Fruit fly (Drosophila melanogaster): ENCODE data around the gene rtp.

DNA sequence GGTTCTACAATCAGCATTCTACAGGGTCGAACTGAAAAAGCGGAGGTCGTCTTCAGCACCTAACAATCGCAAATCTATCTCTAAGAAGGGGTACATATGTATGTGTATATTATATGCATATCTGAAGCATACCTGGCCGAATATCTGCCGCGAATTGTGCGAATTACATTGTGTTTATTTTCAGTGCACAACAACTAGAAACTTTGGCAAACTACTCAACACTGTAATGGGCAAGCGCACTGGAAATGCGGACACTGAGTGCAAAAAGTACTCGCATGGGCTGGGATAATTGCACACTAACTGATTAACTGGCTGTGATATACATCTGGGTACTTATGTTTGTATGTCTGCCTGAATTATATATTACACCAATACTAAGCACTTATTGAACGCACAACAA, 33.7 kb upstream of the rtp start:
- TF ChIP-seq psq (GFP tag; optimal IDR thresholded peaks at IDR 0.05) (no peak), usp (GFP tag; optimal IDR thresholded peaks at IDR 0.05) (no peak), dsf (GFP tag; optimal IDR thresholded peaks at IDR 0.05; ENCODE audit: borderline replicate concordance) (no peak), dmrt93B (GFP tag; optimal IDR thresholded peaks at IDR 0.05) (no peak), br (GFP tag; optimal IDR thresholded peaks at IDR 0.05) (peak; percentile 16), lola (GFP tag; optimal IDR thresholded peaks at IDR 0.05) (no peak), sage (GFP tag; optimal IDR thresholded peaks at IDR 0.05) (no peak), Abd-B (GFP tag; optimal IDR thresholded peaks at IDR 0.05) (no peak), Jra (GFP tag; optimal IDR thresholded peaks at IDR 0.05) (no peak), Hr78 (GFP tag; optimal IDR thresholded peaks at IDR 0.05) (no peak)

Data from whole organism, wandering third instar larva.